Worm (Caenorhabditis elegans): Measurements from ENCODE around the gene ifa-4.

The ifa-4 gene

ce11 chrX:4893623-4894105 is 22.1 kb downstream of the ifa-4 start, which contains the start of gene T07F12.1 (continued):
- TF ChIP-seq nhr-90 (tag; optimal IDR thresholded peaks at IDR 0.05; ENCODE audit: poor library complexity) (no peak), efl-1 (optimal IDR thresholded peaks at IDR 0.05) (no peak), efl-1 (GFP tag; optimal IDR thresholded peaks at IDR 0.05 in 1 of 2) (no peak), mef-2 (tag; optimal IDR thresholded peaks at IDR 0.05) (no peak), swsn-7 (tag; optimal IDR thresholded peaks at IDR 0.05) (no peak), rnt-1 (tag; optimal IDR thresholded peaks at IDR 0.05) (no peak), unc-30 (tag; optimal IDR thresholded peaks at IDR 0.05) (no peak), pqm-1 (tag; optimal IDR thresholded peaks at IDR 0.05) (no peak), tlp-1 (tag; optimal IDR thresholded peaks at IDR 0.05) (no peak), egl-13 (tag; optimal IDR thresholded peaks at IDR 0.05) (no peak), ceh-63 (GFP tag; optimal IDR thresholded peaks at IDR 0.05) (no peak), nhr-20 (tag; optimal IDR thresholded peaks at IDR 0.05) (peak; percentile 56), nhr-47 (tag; optimal IDR thresholded peaks at IDR 0.05) (peak; percentile 37), zip-4 (GFP tag; optimal IDR thresholded peaks at IDR 0.05) (no peak), unc-62 (GFP tag; optimal IDR thresholded peaks at IDR 0.05) (no peak), fkh-4 (tag; optimal IDR thresholded peaks at IDR 0.05; ENCODE audit: borderline replicate concordance) (no peak), lin-14 (GFP tag; optimal IDR thresholded peaks at IDR 0.05) (peak; percentile 80), F16B12.6 (tag; optimal IDR thresholded peaks at IDR 0.05) (peak; percentile 1), nhr-11 (tag; optimal IDR thresholded peaks at IDR 0.05) (no peak), pag-3 (tag; optimal IDR thresholded peaks at IDR 0.05; ENCODE audit: borderline replicate concordance, insufficient read depth) (no peak), fkh-10 (GFP tag; optimal IDR thresholded peaks at IDR 0.05) (no peak), snu-23 (GFP tag; optimal IDR thresholded peaks at IDR 0.05) (peak; percentile 54), ceh-8 (GFP tag; optimal IDR thresholded peaks at IDR 0.05) (no peak), sup-37 (GFP tag; optimal IDR thresholded peaks at IDR 0.05) (no peak), lin-39 (tag; optimal IDR thresholded peaks at IDR 0.05) (no peak), C34B4.2 (tag; optimal IDR thresholded peaks at IDR 0.05) (no peak), skn-1 (tag; optimal IDR thresholded peaks at IDR 0.05) (no peak), lsy-2 (tag; optimal IDR thresholded peaks at IDR 0.05) (peak in 1 of 2 experiments; percentile 27), Y116A8C.19 (tag; optimal IDR thresholded peaks at IDR 0.05; ENCODE audit: borderline replicate concordance) (no peak), lin-13 (GFP tag; optimal IDR thresholded peaks at IDR 0.05) (no peak), unc-98 (GFP tag; IDR thresholded peaks at IDR 0.05) (no peak)

ce11 chrX:4890159-4890558 is 25.6 kb downstream of the ifa-4 start, which contains the start of gene T07F12.2:
T07F12.2 (plus strand) TSS chrX:4890245.
- TF ChIP-seq tbx-2 (tag; optimal IDR thresholded peaks at IDR 0.05) (peak; percentile 41), lin-14 (GFP tag; optimal IDR thresholded peaks at IDR 0.05) (peak; percentile 46), efl-1 (optimal IDR thresholded peaks at IDR 0.05) (peak in 1 of 2 experiments; percentile 12), efl-1 (GFP tag; optimal IDR thresholded peaks at IDR 0.05 in 1 of 2) (peak in 1 of 2 experiments; percentile 68), blmp-1 (tag; optimal IDR thresholded peaks at IDR 0.05) (peak; percentile 51), jun-1 (tag; optimal IDR thresholded peaks at IDR 0.05) (no peak), ceh-63 (GFP tag; optimal IDR thresholded peaks at IDR 0.05) (no peak), nhr-237 (tag; optimal IDR thresholded peaks at IDR 0.05) (no peak), rnt-1 (tag; optimal IDR thresholded peaks at IDR 0.05) (peak; percentile 53), F16B12.6 (tag; optimal IDR thresholded peaks at IDR 0.05) (peak; percentile 86), lin-35 (GFP tag; optimal IDR thresholded peaks at IDR 0.05) (peak; percentile 24 to 50), lsy-2 (tag; optimal IDR thresholded peaks at IDR 0.05) (peak in 1 of 2 experiments; percentile 15), dsc-1 (tag; optimal IDR thresholded peaks at IDR 0.05) (peak; percentile 3), vab-15 (tag; optimal IDR thresholded peaks at IDR 0.05) (no peak), mep-1 (tag; optimal IDR thresholded peaks at IDR 0.05) (peak; percentile 54), nhr-19 (GFP tag; conservative IDR thresholded peaks at IDR 0.05) (no peak; the same call in 1 of the 2 replicates), nhr-71 (tag; optimal IDR thresholded peaks at IDR 0.05) (no peak), xbp-1 (tag; optimal IDR thresholded peaks at IDR 0.05) (peak; percentile 43), fkh-10 (GFP tag; optimal IDR thresholded peaks at IDR 0.05) (peak; percentile 2), swsn-7 (tag; optimal IDR thresholded peaks at IDR 0.05) (peak; percentile 51), mdl-1 (tag; optimal IDR thresholded peaks at IDR 0.05) (peak in 1 of 2 experiments; percentile 37), egl-13 (tag; optimal IDR thresholded peaks at IDR 0.05) (peak; percentile 23), elt-2 (tag; optimal IDR thresholded peaks at IDR 0.05) (peak; percentile 21), nhr-20 (tag; optimal IDR thresholded peaks at IDR 0.05) (peak; percentile 42), nhr-47 (tag; optimal IDR thresholded peaks at IDR 0.05) (peak; percentile 69), C16A3.4 (tag; optimal IDR thresholded peaks at IDR 0.05) (peak; percentile 16), nhr-28 (tag; optimal IDR thresholded peaks at IDR 0.05) (no peak), snu-23 (GFP tag; optimal IDR thresholded peaks at IDR 0.05) (peak; percentile 67), ceh-82 (tag; optimal IDR thresholded peaks at IDR 0.05) (peak in 2 of 3 experiments; percentile 5 to 59)
